Worm (Caenorhabditis elegans) whole organism, L4 larva: ENCODE data around the gene M03B6.5.

ENCODE experiments used
- F10B5.3 ChIP-seq: sonication (generic microtip); optimal IDR thresholded peaks from 2 replicates; lab custom pipeline; 2016; ENCODE audit warnings: mild to moderate bottlenecking, missing genetic modification characterization, missing compliant biosample characterization
- T26A8.4 ChIP-seq: fragments of 200-800 bp; sonication (Bioruptor generic); IDR thresholded peaks from 2 replicates; pipeline ENCODE4 v1.3.6; 2022; ENCODE audit warnings: missing genetic modification characterization, missing compliant biosample characterization
- aha-1 ChIP-seq: fragments of 150-350 bp; peaks from one replicate; lab custom pipeline; 2014; ENCODE audit warnings: missing biosample characterization, missing genetic modification characterization
- ceh-20 ChIP-seq: fragments of 200-800 bp; sonication (Bioruptor generic); IDR thresholded peaks from 2 replicates; pipeline ENCODE4 v1.3.6; 2022; ENCODE audit warnings: missing genetic modification reagents, missing genetic modification characterization, missing compliant biosample characterization
- ceh-82 ChIP-seq: sonication (generic microtip); optimal IDR thresholded peaks from 2 replicates; lab custom pipeline; 2017; ENCODE audit warnings: missing biosample characterization, missing genetic modification characterization
- daf-12 ChIP-seq: fragments of 150-350 bp; optimal IDR thresholded peaks from 2 replicates; lab custom pipeline; 2014; ENCODE audit warnings: missing biosample characterization, missing genetic modification reagents, missing genetic modification characterization
- daf-16 ChIP-seq, 3 experiments: sonication (generic microtip); optimal IDR thresholded peaks; 2 replicates each; lab custom pipeline; 2016 to 2017; ENCODE audit warnings: missing genetic modification characterization in 3 of 3, missing genetic modification reagents in 3 of 3, mild to moderate bottlenecking in 2 of 3, missing compliant biosample characterization in 2 of 3, missing biosample characterization in 1 of 3, moderate library complexity in 1 of 3
- daf-19 ChIP-seq: fragments of 200-800 bp; sonication (Bioruptor generic); conservative IDR thresholded peaks from 2 replicates; pipeline ENCODE4 v1.3.6; 2022; ENCODE audit warnings: missing genetic modification characterization, missing compliant biosample characterization
- dmd-6 ChIP-seq: fragments of 200-800 bp; sonication (Bioruptor generic); IDR thresholded peaks from 2 replicates; pipeline ENCODE4 v1.3.6; 2022; ENCODE audit warnings: missing genetic modification reagents, missing genetic modification characterization, missing compliant biosample characterization
- dpl-1 ChIP-seq: fragments of 150-350 bp; optimal IDR thresholded peaks from 2 replicates; lab custom pipeline; 2014; ENCODE audit warnings: missing biosample characterization, missing genetic modification reagents, missing genetic modification characterization
- fkh-10 ChIP-seq: fragments of 150-350 bp; optimal IDR thresholded peaks from 2 replicates; lab custom pipeline; 2014; ENCODE audit warnings: missing biosample characterization, missing genetic modification reagents, missing genetic modification characterization
- fos-1 ChIP-seq: fragments of 150-350 bp; optimal IDR thresholded peaks from 2 replicates; lab custom pipeline; 2014; ENCODE audit warnings: missing biosample characterization, missing genetic modification characterization
- hif-1 ChIP-seq, 2 experiments: sonication (generic microtip); optimal IDR thresholded peaks; 2 replicates each; lab custom pipeline; 2016 to 2017; ENCODE audit warnings: missing compliant biosample characterization in 2 of 2, missing genetic modification characterization in 2 of 2, missing genetic modification reagents in 2 of 2, missing genotype in 2 of 2, mild to moderate bottlenecking in 1 of 2
- hmg-1.1 ChIP-seq: fragments of 200-800 bp; sonication (Bioruptor generic); IDR thresholded peaks from 2 replicates; pipeline ENCODE4 v1.3.6; 2022; ENCODE audit warnings: missing genetic modification reagents, missing genetic modification characterization, missing compliant biosample characterization
- lin-15B ChIP-seq: fragments of 150-350 bp; sonication (generic microtip); optimal IDR thresholded peaks from 3 replicates; lab custom pipeline; 2014; ENCODE audit warnings: missing biosample characterization, missing genetic modification characterization
- lin-38 ChIP-seq: fragments of 200-800 bp; sonication (Bioruptor generic); IDR thresholded peaks from 2 replicates; pipeline ENCODE4 v1.3.6; 2022; ENCODE audit warnings: missing genetic modification reagents, missing genetic modification characterization, missing compliant biosample characterization
- nhr-102 ChIP-seq: sonication (generic microtip); optimal IDR thresholded peaks from 2 replicates; lab custom pipeline; 2016; ENCODE audit warnings: mild to moderate bottlenecking, missing genetic modification characterization, moderate library complexity, missing compliant biosample characterization
- nhr-237 ChIP-seq: sonication (generic microtip); optimal IDR thresholded peaks from 2 replicates; lab custom pipeline; 2017; ENCODE audit warnings: missing biosample characterization, missing genetic modification characterization
- nhr-25 ChIP-seq: sonication (generic microtip); optimal IDR thresholded peaks from 2 replicates; lab custom pipeline; 2017; ENCODE audit warnings: missing genetic modification characterization, mild to moderate bottlenecking, missing compliant biosample characterization, antibody characterized with exemption, moderate library complexity, borderline replicate concordance; ENCODE audit not compliant: insufficient read depth
- nhr-6 ChIP-seq: fragments of 150-350 bp; optimal IDR thresholded peaks from 2 replicates; lab custom pipeline; 2014; ENCODE audit warnings: missing biosample characterization, missing genetic modification characterization
- nhr-77 ChIP-seq: fragments of 150-350 bp; optimal IDR thresholded peaks from 2 replicates; lab custom pipeline; 2014; ENCODE audit warnings: missing biosample characterization, missing genetic modification characterization
- pqm-1 ChIP-seq: sonication (generic microtip); optimal IDR thresholded peaks from 2 replicates; lab custom pipeline; 2017; ENCODE audit warnings: missing biosample characterization, missing genetic modification characterization
- snpc-1.2 ChIP-seq: fragments of 200-800 bp; sonication (Bioruptor generic); IDR thresholded peaks from 2 replicates; pipeline ENCODE4 v1.3.6; 2022; ENCODE audit warnings: missing genetic modification reagents, missing genetic modification characterization, missing compliant biosample characterization
- tra-1 ChIP-seq: fragments of 200-800 bp; sonication (Bioruptor generic); IDR thresholded peaks from 2 replicates; pipeline ENCODE4 v1.3.6; 2022; ENCODE audit warnings: missing genetic modification reagents, missing genetic modification characterization, missing compliant biosample characterization
- unc-62 ChIP-seq, 3 experiments: fragments of 150-350 bp in 1 of 3; sonication (generic microtip); optimal IDR thresholded peaks in 2 of 3; peaks in 1 of 3; 1 replicate in 1 of 3; 2 replicates in 2 of 3; lab custom pipeline; 2014 to 2017; ENCODE audit warnings: missing biosample characterization in 3 of 3, missing genetic modification characterization in 3 of 3, missing genetic modification reagents in 3 of 3, missing genotype in 1 of 3
- zag-1 ChIP-seq: fragments of 150-350 bp; optimal IDR thresholded peaks from 2 replicates; lab custom pipeline; 2014; ENCODE audit warnings: missing biosample characterization, missing genetic modification characterization
- zfp-2 ChIP-seq: sonication (generic microtip); optimal IDR thresholded peaks from 2 replicates; lab custom pipeline; 2016; ENCODE audit warnings: mild to moderate bottlenecking, missing genetic modification characterization, missing compliant biosample characterization

The M03B6.5 gene

DNA sequence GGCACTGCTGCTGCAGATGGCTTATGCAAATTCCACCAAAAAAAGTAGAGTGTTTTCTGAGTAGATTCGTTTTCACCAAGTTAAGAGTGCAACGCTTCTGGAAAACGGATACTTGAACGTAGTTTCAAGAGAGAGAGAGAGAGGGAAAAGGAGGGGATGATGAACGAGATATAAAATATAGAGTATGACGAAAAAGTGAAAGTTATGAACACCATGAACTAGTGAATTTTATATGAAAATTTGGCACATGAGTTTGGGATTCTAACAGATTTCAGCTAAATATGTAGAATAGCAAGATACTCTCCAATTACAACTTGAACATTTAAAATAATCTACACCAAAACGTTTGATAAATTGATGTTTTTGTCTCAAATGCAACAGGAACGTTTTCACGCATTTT is 34.0 kb upstream of the M03B6.5 start, which contains the start of gene obr-3:
obr-3 (minus strand) TSS at position 101 of the 400 bp plus-strand sequence.
- TF ChIP-seq hif-1 (tag; optimal IDR thresholded peaks at IDR 0.05; lab: Kevin White, UChicago) (no peak), nhr-77 (no peak), lin-38 (no peak), F10B5.3 (tag; lab: Kevin White, UChicago) (no peak), daf-19 (no peak)

DNA sequence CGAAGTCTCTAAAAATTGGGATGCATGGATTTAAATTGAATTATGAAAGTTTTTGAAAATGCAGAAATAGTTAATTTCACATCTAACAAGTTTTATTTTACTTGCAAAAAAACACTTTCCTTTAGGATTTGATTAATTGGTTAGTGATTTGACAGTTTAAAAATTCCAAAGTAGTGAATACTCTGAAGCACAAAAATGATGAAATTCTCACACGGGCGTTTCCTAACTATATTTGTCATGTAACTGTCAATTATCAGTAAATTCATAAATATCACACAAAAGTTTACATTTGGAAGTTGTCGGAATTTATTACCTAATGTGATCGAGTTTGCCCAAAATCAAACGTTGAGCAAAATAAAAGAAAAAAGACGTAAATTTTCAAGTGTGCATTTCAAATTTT is 32.6 kb upstream of the M03B6.5 start:
- TF ChIP-seq aha-1 = no peak
- TF ChIP-seq hmg-1.1 (GFP tag; lab: Robert Waterston, UW) = no peak
- peak; percentile 27 for TF ChIP-seq dmd-6 (GFP tag; lab: Robert Waterston, UW)

DNA sequence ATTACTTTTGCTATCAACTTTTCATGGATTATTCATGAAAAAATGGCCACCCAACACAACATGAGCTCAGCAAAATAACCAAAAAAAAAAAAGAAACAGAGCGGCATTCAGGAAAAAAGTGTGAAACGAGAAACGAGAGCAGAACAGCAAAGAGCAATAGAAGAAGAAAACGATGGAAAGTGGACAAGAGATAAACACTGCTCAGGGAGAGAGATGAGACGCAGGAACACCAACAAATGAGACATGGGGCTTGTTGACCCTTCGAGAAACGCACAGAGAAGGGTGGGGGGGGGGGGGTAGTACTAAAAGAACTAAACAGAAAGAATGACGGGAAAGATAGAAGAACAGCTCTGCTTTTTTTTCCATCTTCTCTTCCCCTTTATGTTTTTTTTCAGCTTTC is 31.8 kb upstream of the M03B6.5 start:
- peak; percentile 2 for TF ChIP-seq fkh-10
- TF ChIP-seq hif-1 (tag; optimal IDR thresholded peaks at IDR 0.05; lab: Kevin White, UChicago) = peak in 1 of 2 experiments; percentile 24
- TF ChIP-seq ceh-82 = no peak
- 0 out of 2 replicates have a peak, but pooled peaks have one; percentile 5 for TF ChIP-seq dmd-6 (GFP tag; lab: Robert Waterston, UW)
- 0 out of 2 replicates have a peak, but pooled peaks have one; percentile 20 for TF ChIP-seq hmg-1.1 (GFP tag; lab: Robert Waterston, UW)
- TF ChIP-seq daf-16 (GFP tag; optimal IDR thresholded peaks at IDR 0.05; lab: Kevin White, UChicago) = peak in 1 of 2 experiments; percentile 22
- no peak for TF ChIP-seq daf-16 (tag; optimal IDR thresholded peaks at IDR 0.05; lab: Kevin White, UChicago)

DNA sequence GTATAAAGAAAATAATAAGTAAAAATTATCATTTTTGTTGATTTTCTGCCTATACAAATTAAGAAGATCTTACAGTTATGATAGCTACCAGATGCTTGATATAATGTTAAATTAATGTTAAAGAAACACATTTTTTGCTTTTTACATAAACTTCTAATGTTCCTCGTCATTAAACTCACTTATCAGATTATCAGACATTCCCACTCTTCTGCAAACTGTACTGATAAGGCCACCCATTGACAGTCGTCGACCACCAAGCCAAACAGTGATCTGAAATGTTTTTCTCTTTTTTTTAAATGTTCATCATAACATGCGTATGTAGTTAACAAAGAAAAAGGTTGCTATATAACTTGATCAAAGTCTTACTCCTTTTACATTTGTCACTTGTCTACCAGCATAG is 25.0 kb upstream of the M03B6.5 start:
- TF ChIP-seq pqm-1 (tag; lab: Kevin White, UChicago) = peak; percentile 55
- TF ChIP-seq zfp-2 (tag; lab: Kevin White, UChicago) = no peak
- TF ChIP-seq aha-1 = peak; percentile 85

DNA sequence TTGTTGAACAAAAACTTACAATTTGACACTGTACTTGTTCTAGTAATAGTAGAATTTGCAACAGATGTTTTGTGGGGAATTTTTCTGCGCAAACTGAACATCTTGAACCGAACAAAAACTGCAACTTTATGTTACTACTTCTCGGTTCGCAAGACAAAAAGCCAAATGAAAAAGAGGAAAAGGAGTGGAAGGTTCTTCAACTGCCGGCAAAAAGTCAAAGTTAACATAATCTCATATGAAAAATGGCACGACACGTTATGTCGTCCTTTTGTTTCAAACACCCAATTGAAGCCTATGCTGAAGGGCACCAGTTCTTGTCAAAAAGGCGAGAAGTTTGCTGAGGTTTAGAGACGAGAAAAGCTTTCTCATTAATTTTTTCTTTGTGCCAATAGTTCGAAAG is 20.3 kb upstream of the M03B6.5 start, which contains the start of gene twk-23:
twk-23 (minus strand) TSS at position 101 of the 400 bp plus-strand sequence.
- TF ChIP-seq aha-1 = peak; percentile 3
- TF ChIP-seq unc-62 (GFP tag; optimal IDR thresholded peaks at IDR 0.05 in 1 of 2; lab: Kevin White, UChicago) = peak in 1 of 2 experiments; percentile 12
- TF ChIP-seq unc-62 (tag; optimal IDR thresholded peaks at IDR 0.05; lab: Kevin White, UChicago) = no peak
- no peak for TF ChIP-seq F10B5.3 (tag; lab: Kevin White, UChicago)

DNA sequence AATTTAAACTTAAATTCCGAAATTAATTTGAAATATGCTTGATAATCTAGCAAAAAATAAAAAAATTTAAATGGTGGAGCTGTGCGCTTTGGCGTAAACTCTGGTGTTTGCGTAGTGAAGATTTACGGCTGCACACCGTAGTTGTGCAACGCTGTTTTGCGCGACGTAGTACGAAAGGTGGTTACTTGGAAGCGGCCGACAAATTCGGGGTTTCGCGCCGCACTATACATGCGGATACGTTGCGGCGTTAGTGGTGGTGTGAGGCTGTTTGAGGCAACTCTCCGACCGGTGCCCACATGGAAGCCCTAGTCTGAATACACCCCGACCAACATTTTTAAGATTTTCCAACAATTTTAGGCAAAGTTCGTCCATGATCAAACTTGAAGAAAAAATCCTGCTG is 10.3 kb upstream of the M03B6.5 start:
- TF ChIP-seq nhr-237 (tag; lab: Kevin White, UChicago) = no peak
- no peak for TF ChIP-seq lin-15B (tag; lab: Kevin White, UChicago)
- no peak for TF ChIP-seq snpc-1.2 (GFP tag; lab: Robert Waterston, UW)
- TF ChIP-seq dpl-1 (GFP tag; lab: Kevin White, UChicago) = no peak
- TF ChIP-seq zag-1 (tag; lab: Kevin White, UChicago) = no peak
- TF ChIP-seq lin-38 = no peak
- no peak for TF ChIP-seq daf-12 (tag; lab: Kevin White, UChicago)
- TF ChIP-seq nhr-102 = no peak
- TF ChIP-seq fos-1 (tag; lab: Kevin White, UChicago) = no peak
- no peak for TF ChIP-seq T26A8.4 (GFP tag; lab: Robert Waterston, UW)

DNA sequence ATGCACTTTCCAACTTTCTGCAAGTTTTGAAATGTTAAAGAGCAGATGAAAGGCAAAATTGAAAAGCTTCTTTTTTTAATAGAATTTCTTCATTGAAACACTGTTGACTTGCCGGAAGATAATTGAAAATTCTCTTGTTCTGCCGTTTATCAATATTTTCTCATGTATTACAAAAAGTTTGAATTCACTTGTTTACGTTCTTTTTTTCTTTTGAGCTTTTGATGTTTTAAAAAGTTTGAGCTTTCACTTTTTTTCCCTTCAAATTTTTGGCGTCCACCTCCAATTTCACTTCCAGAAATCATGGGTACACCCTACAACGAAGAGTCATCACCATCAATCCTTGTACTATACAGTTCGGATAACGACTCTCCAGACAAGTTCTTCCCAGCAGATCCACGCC is 9.6 kb upstream of the M03B6.5 start, which contains the start of gene F19D8.2:
F19D8.2 (plus strand) TSS at position 301 of the 400 bp plus-strand sequence.
- TF ChIP-seq nhr-77 (no peak), nhr-6 (no peak), ceh-20 (no peak), daf-12 (tag; lab: Kevin White, UChicago) (no peak), hmg-1.1 (GFP tag; lab: Robert Waterston, UW) (no peak), nhr-25 (no peak), F10B5.3 (tag; lab: Kevin White, UChicago) (no peak), aha-1 (peak; percentile 76), tra-1 (no peak)
